Worm (Caenorhabditis elegans) whole organism, L4 larva: ENCODE measurements around the gene F17C11.11.

Experiments
- R02D3.7 ChIP-seq: fragments of 150-350 bp; sonication (generic microtip); optimal IDR thresholded peaks from 3 replicates; lab custom pipeline; 2014; ENCODE audit warnings: missing biosample characterization, missing genetic modification characterization
- lin-38 ChIP-seq: fragments of 200-800 bp; sonication (Bioruptor generic); IDR thresholded peaks from 2 replicates; pipeline ENCODE4 v1.3.6; 2022; ENCODE audit warnings: missing genetic modification reagents, missing genetic modification characterization, missing compliant biosample characterization
- sdz-12 ChIP-seq: fragments of 200-800 bp; sonication (Bioruptor generic); optimal IDR thresholded peaks from 2 replicates; lab custom pipeline; 2018; ENCODE audit warnings: mild to moderate bottlenecking, missing genetic modification characterization, missing compliant biosample characterization

DNA sequence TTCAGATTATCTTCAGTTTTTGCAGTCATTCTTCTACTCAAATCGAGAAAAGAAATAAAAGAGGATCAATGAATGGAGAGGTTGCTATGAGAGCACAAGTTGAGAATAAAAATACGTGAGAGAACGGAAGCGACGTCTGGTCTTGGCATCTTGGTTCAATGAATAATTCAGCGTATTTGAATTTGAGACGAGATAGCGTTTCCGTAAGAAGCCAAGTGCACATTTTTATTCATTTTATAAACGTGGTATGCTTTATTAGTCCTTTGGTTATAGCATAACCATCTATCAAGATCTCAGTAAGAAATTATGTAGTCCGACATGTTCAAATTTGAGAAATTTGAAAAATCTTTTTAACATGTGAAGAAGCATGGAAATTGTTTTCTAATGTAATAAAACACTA is 20.2 kb downstream of the F17C11.11 start, which contains the start of gene F58B4.2:
- TF ChIP-seq lin-38 (GFP tag; lab: Robert Waterston, UW) (no peak), sdz-12 (GFP tag; lab: Kevin White, UChicago) (no peak), R02D3.7 (no peak)
